Worm (Caenorhabditis elegans): ENCODE measurements around the gene ref-2.

The ref-2 gene

ce11 chrX:7712887-7713286 is 31.2 kb upstream of the ref-2 start (continued):
- TF ChIP-seq ceh-30 (tag; optimal IDR thresholded peaks at IDR 0.05) (no peak), odd-2 (tag; optimal IDR thresholded peaks at IDR 0.05) (no peak), ceh-19 (GFP tag; optimal IDR thresholded peaks at IDR 0.05) (no peak), mec-3 (tag; optimal IDR thresholded peaks at IDR 0.05; ENCODE audit: borderline replicate concordance) (no peak), ttx-3 (tag; optimal IDR thresholded peaks at IDR 0.05) (no peak), ceh-22 (tag; optimal IDR thresholded peaks at IDR 0.05) (no peak), elt-2 (tag; optimal IDR thresholded peaks at IDR 0.05) (no peak), unc-86 (tag; optimal IDR thresholded peaks at IDR 0.05) (no peak), sdc-2 (tag; optimal IDR thresholded peaks at IDR 0.05) (peak; percentile 0), F13H6.1 (tag; optimal IDR thresholded peaks at IDR 0.05) (no peak), syd-9 (tag; optimal IDR thresholded peaks at IDR 0.05) (no peak), unc-3 (GFP tag; conservative IDR thresholded peaks at IDR 0.05) (no peak), unc-3 (tag; optimal IDR thresholded peaks at IDR 0.05) (no peak), hlh-15 (tag; optimal IDR thresholded peaks at IDR 0.05) (no peak), ceh-31 (tag; optimal IDR thresholded peaks at IDR 0.05) (peak; percentile 58)

- TF ChIP-seq ceh-18 (tag; optimal IDR thresholded peaks at IDR 0.05) (peak; percentile 65), zip-5 (tag; optimal IDR thresholded peaks at IDR 0.05) (no peak), unc-55 (GFP tag; optimal IDR thresholded peaks at IDR 0.05) (peak; percentile 93), ceh-45 (GFP tag; IDR thresholded peaks at IDR 0.05) (no peak)
Measured at ce11 chrX:7715463-7715862, 28.6 kb upstream of the ref-2 start.

- TF ChIP-seq npax-4 (tag; optimal IDR thresholded peaks at IDR 0.05): no peak
- no peak for TF ChIP-seq unc-3 (GFP tag; conservative IDR thresholded peaks at IDR 0.05)
- no peak for TF ChIP-seq unc-3 (tag; optimal IDR thresholded peaks at IDR 0.05)
- TF ChIP-seq lim-6 (tag; optimal IDR thresholded peaks at IDR 0.05): no peak
- TF ChIP-seq ceh-31 (tag; optimal IDR thresholded peaks at IDR 0.05): no peak
- TF ChIP-seq ttx-3 (tag; optimal IDR thresholded peaks at IDR 0.05): no peak
- no peak for TF ChIP-seq pqm-1 (tag; optimal IDR thresholded peaks at IDR 0.05)
- TF ChIP-seq ceh-19 (GFP tag; optimal IDR thresholded peaks at IDR 0.05): peak; percentile 6
- TF ChIP-seq nhr-11 (tag; optimal IDR thresholded peaks at IDR 0.05): no peak
Measured at ce11 chrX:7718972-7719371, 25.1 kb upstream of the ref-2 start, which contains the start of gene K09F5.6. TSS of gene K09F5.6 (plus strand) at chrX:7719272.

- TF ChIP-seq pha-2 (tag; optimal IDR thresholded peaks at IDR 0.05) (no peak), T23F11.4 (GFP tag; optimal IDR thresholded peaks at IDR 0.05) (no peak), odd-2 (tag; optimal IDR thresholded peaks at IDR 0.05) (no peak), ets-4 (tag; optimal IDR thresholded peaks at IDR 0.05) (no peak), gmeb-2 (tag; optimal IDR thresholded peaks at IDR 0.05) (no peak), hlh-6 (tag; optimal IDR thresholded peaks at IDR 0.05) (no peak), ceh-9 (tag; optimal IDR thresholded peaks at IDR 0.05) (no peak), ceh-30 (tag; optimal IDR thresholded peaks at IDR 0.05) (no peak)
Measured at ce11 chrX:7720565-7720964, 23.5 kb upstream of the ref-2 start.

ce11 chrX:7724099-7724498 is 19.9 kb upstream of the ref-2 start:
- TF ChIP-seq sox-2 (GFP tag; IDR thresholded peaks at IDR 0.05) (no peak), nhr-232 (tag; optimal IDR thresholded peaks at IDR 0.05) (no peak), unc-55 (GFP tag; optimal IDR thresholded peaks at IDR 0.05) (no peak), ceh-9 (tag; optimal IDR thresholded peaks at IDR 0.05) (no peak), ama-1 (optimal IDR thresholded peaks at IDR 0.05) (no peak)

- TF ChIP-seq hlh-8 (tag; optimal IDR thresholded peaks at IDR 0.05): no peak
- no peak for TF ChIP-seq ama-1 (optimal IDR thresholded peaks at IDR 0.05)
- no peak for TF ChIP-seq T23F11.4 (GFP tag; optimal IDR thresholded peaks at IDR 0.05)
- TF ChIP-seq ceh-2 (tag; optimal IDR thresholded peaks at IDR 0.05): no peak
- no peak for TF ChIP-seq ahr-1 (tag; optimal IDR thresholded peaks at IDR 0.05)
- no peak for TF ChIP-seq ceh-6 (GFP tag; optimal IDR thresholded peaks at IDR 0.05)
- no peak for TF ChIP-seq npax-4 (tag; optimal IDR thresholded peaks at IDR 0.05)
- no peak for TF ChIP-seq K09A11.1 (tag; optimal IDR thresholded peaks at IDR 0.05; ENCODE audit: insufficient read depth)
- TF ChIP-seq nhr-232 (tag; optimal IDR thresholded peaks at IDR 0.05): no peak
- TF ChIP-seq K02D7.2 (tag; optimal IDR thresholded peaks at IDR 0.05): no peak
- no peak for TF ChIP-seq tbx-2 (tag; optimal IDR thresholded peaks at IDR 0.05)
Measured at ce11 chrX:7725615-7726014, 18.4 kb upstream of the ref-2 start, which contains the start of gene spp-14. TSS of gene spp-14 (plus strand) at chrX:7725979.
